Fruit fly (Drosophila melanogaster): ENCODE measurements around the gene CG14075.
A peak's percentile ranks its signal among the peaks of the same experiment; 100 is the strongest.

The CG14075 gene

DNA sequence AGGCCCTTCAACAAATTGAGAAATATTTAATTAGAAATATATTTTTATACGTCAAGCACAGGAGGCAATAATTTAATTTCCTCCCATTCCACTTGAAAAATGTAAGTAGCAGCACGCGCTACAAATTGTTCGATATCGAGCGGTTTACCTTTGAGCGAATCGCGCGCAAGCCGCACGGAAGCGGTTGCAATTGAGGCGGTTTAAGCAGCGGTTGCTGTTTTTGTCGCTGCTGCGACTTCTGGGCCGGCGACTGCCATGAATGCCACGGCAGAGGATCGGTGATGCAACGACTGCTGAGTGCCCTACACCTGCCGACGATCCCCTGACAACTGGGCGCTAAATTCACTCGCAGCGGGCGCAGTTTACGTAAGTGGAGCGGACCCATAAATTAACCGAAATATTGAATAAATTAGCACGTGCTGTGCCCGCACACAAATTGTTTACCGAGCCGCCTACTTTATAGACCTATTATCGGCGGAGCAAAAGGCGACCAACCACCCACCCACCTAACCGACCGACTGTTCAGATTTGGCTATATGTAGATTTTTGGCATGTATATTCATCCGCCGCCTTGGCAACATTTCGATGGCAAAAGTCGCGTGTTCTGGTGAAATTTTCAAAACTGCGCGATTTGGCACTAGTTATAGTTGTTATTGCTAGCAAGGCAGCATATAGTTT lies 9.0 kb downstream of the CG14075 start:
- TF ChIP-seq CG32121 (GFP tag; IDR thresholded peaks at IDR 0.05) (0 out of 2 replicates have a peak, but pooled peaks have one; percentile 20), CG4496 (GFP tag; IDR thresholded peaks at IDR 0.05) (peak; percentile 38; the same call in 1 of the 3 replicates), CG15710 (tag; optimal IDR thresholded peaks at IDR 0.05) (no peak)

DNA sequence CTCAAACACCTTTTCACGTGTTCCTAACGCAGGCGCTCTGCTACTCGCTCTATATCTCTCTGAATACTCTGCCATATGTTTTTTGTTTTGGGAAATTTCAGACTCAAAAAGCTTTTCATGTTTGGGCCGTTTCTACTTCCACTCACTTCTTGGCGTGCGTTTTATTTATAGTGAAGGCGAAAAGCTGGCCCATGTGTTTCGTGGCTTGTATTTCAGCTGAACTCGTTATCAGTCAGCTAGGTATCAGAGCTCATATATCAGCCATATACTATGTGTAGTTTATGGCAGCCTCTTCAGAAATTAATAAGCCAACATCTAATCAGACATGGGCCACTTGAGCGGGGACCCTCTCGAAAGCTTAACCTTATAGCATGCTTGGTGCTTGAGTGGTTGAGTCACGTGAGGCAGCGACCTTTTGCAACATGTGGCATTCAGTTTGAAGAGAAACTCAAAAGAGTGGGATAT lies 9.8 kb downstream of the CG14075 start:
- TF ChIP-seq EcR (GFP tag; optimal IDR thresholded peaks at IDR 0.05) (peak; percentile 39), Snoo (tag; optimal IDR thresholded peaks at IDR 0.05) (no peak)

DNA sequence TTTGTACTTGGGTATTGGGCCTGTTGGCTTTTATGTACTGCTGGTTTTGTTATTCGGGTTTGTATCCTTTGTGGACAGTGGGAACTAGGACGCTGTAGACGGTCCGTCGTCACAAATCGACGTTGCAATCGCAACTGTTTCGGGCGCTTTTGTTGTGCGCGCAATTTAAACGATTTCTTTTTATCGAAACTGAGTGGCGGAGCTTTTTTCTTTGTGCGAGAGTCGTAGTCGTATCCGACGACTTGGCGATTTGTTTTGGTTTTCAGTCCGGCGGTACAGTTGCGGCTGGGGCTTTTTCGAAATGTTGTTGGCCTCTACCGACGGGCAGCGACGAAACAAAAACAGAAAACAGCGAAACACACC lies 10.9 kb downstream of the CG14075 start:
- TF ChIP-seq CG4496 (GFP tag; IDR thresholded peaks at IDR 0.05) (peak; percentile 32; the same call in 1 of the 3 replicates), Snoo (tag; optimal IDR thresholded peaks at IDR 0.05) (no peak), EcR (GFP tag; optimal IDR thresholded peaks at IDR 0.05) (peak; percentile 87), CG13204 (GFP tag; optimal IDR thresholded peaks at IDR 0.05) (peak; percentile 29)

DNA sequence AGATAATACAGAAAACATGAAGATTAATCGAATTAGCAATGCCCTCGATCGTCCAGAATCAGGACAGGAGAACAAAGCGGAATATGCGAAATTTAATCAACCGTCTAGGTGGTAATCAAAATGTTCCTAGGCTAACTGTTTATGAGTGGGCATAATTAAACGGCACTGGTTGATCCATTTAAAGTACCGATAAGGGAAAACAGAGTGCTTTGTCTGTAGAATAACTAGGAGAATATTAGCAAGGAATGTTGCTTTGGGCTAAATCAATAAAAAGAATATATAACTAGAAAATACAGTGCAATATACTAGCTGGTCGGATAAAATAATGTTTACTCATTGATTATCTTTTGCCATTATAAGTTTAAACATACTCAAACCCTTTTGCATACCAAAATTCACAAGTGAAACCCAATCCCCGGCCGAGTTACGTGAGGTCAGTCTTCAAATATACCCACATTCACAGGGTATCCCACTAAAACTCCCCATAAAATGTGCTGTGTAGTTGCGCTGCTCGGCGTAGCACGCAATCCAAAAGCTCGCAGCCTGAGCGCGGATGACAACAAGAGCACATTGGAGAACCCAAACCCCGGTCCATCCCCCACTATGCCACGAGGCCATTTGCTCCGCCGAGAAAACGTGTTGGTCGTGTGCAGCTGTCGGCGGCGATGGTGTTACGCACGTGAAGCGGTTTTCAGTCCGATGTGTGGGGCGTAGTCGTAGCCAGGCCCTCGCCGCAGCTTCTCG lies 11.4 kb downstream of the CG14075 start:
- TF ChIP-seq CG13204 (GFP tag; optimal IDR thresholded peaks at IDR 0.05) (peak; percentile 87), Pif1A (GFP tag; optimal IDR thresholded peaks at IDR 0.05) (peak; percentile 53), CG32121 (GFP tag; IDR thresholded peaks at IDR 0.05) (peak; percentile 70), CG8301 (tag; optimal IDR thresholded peaks at IDR 0.05) (peak; percentile 50), gl (tag; optimal IDR thresholded peaks at IDR 0.05) (no peak), CG4496 (GFP tag; IDR thresholded peaks at IDR 0.05) (peak; percentile 89), fd96Ca (GFP tag; IDR thresholded peaks at IDR 0.05) (peak; percentile 80), CG12605 (GFP tag; IDR thresholded peaks at IDR 0.05) (peak; percentile 69), rn (GFP tag; IDR thresholded peaks at IDR 0.05) (0 out of 2 replicates have a peak, but pooled peaks have one; percentile 23), CG14655 (GFP tag; optimal IDR thresholded peaks at IDR 0.05) (peak; percentile 68), EcR (GFP tag; optimal IDR thresholded peaks at IDR 0.05) (peak; percentile 96), CG9948 (tag; optimal IDR thresholded peaks at IDR 0.05) (peak; percentile 65), Snoo (tag; optimal IDR thresholded peaks at IDR 0.05) (peak; percentile 24), CG34367 (tag; optimal IDR thresholded peaks at IDR 0.05) (peak; percentile 38), CG10348 (GFP tag; IDR thresholded peaks at IDR 0.05) (no peak), Ets98B (GFP tag; IDR thresholded peaks at IDR 0.05) (peak; percentile 64), Pif1B (GFP tag; optimal IDR thresholded peaks at IDR 0.05) (peak; percentile 14), CG17806 (tag; optimal IDR thresholded peaks at IDR 0.05) (peak; percentile 26), CG8159 (tag; optimal IDR thresholded peaks at IDR 0.05) (peak; percentile 76), D1 (tag; optimal IDR thresholded peaks at IDR 0.05) (peak; percentile 42), CG15710 (tag; optimal IDR thresholded peaks at IDR 0.05) (peak; percentile 60)

DNA sequence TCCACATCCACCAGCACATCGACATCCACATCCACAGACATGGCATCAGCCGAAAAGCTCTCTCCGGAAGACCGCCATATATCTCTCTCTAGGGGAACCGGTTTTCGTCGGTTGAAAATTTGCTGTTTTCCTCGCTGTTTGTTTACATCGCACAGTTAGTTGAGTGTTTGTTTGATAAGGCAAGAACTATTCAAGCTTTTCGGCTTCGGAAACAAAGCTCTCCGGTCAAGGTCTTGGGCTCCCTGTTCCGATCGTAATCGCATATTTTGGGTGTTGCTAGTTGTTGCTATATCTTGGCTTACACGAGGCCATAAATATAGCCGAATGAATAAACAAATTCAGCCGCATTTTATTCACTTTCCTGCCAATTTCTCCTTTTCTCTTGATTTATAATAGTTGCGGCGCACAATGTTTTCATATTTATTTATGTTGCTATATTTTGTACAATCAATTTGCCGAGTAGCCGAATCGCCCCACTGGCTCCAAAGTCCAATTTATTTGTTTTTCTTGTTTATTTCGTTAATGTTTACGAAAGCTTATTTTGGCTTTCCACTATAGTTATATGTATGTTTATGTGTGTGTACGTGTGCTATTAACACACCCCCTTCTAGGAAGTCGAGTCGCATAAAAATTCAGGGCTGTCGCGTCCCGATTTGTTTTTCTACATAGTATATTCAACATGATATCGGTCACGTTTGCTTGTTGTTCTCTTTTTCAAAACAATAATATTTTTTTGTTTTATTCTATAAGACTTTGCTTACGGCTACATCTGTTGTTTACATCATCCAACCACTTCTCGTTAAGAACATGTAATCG lies 12.2 kb downstream of the CG14075 start:
- TF ChIP-seq EcR (GFP tag; optimal IDR thresholded peaks at IDR 0.05) (peak; percentile 42), CG32121 (GFP tag; IDR thresholded peaks at IDR 0.05) (no peak), rn (GFP tag; IDR thresholded peaks at IDR 0.05) (no peak), D1 (tag; optimal IDR thresholded peaks at IDR 0.05) (no peak), Ets98B (GFP tag; IDR thresholded peaks at IDR 0.05) (peak; percentile 7; the same call in 1 of the 2 replicates)

DNA sequence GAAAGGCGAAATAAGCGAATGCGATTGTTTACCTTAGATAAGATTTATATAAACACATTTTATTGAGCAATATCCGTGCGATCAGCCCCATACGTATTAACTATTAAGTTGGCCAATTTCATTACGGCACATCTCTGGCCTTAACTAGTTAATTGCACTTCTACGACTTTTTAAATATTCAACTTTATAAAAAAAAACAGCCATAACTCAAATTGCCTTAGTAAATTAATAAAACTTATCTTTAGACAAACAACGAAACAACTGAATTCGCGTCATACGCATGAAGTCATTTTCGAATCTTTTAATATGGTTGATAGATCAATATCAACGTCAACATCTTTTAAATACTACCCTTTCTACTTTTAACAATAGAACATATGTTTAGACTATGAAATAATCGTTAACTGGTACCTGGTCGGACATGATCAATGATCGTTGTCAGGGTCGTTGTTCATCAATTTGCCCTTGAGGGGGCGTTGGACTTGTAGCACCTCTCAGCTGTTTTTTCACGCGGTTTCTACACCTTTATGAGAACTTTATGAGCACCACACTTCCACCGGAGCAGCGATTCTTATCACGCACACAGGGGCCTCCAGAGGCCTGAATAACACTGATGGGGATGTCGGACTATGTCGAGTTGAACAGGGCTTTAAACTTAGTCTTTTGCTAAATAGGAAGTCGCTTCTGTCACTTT lies 13.0 kb downstream of the CG14075 start, which contains the start of gene CG18135:
TSS of gene CG18135 (minus strand) at position 694 of the 694 bp plus-strand sequence.
- no peak for TF ChIP-seq CG34367 (tag; optimal IDR thresholded peaks at IDR 0.05)
- peak; percentile 59 for TF ChIP-seq EcR (GFP tag; optimal IDR thresholded peaks at IDR 0.05)

All from whole organism, pupa.